Worm (Caenorhabditis elegans) whole organism, L4 larva: ENCODE results near the gene sec-6.

Experiments used
- F49E8.2 ChIP-seq: sonication (generic microtip); optimal IDR thresholded peaks from 2 replicates; lab custom pipeline; 2016; ENCODE audit warnings: missing compliant biosample characterization, mild to moderate bottlenecking, missing genetic modification characterization, borderline replicate concordance
- Y48G9A.11 ChIP-seq: fragments of 200-800 bp; sonication (Bioruptor generic); IDR thresholded peaks from 2 replicates; pipeline ENCODE4 v1.3.6; 2022; ENCODE audit warnings: missing genetic modification reagents, missing genetic modification characterization, missing compliant biosample characterization
- aha-1 ChIP-seq: fragments of 150-350 bp; peaks from one replicate; lab custom pipeline; 2014; ENCODE audit warnings: missing biosample characterization, missing genetic modification characterization
- ceh-28 ChIP-seq: fragments of 150-350 bp; optimal IDR thresholded peaks from 2 replicates; lab custom pipeline; 2014; ENCODE audit warnings: missing biosample characterization, missing genetic modification reagents, missing genetic modification characterization
- daf-8 ChIP-seq: fragments of 200-800 bp; sonication (Bioruptor generic); IDR thresholded peaks from 2 replicates; pipeline ENCODE4 v1.3.6; 2022; ENCODE audit warnings: missing genetic modification characterization, missing compliant biosample characterization
- dpl-1 ChIP-seq: fragments of 150-350 bp; optimal IDR thresholded peaks from 2 replicates; lab custom pipeline; 2014; ENCODE audit warnings: missing biosample characterization, missing genetic modification reagents, missing genetic modification characterization
- hlh-11 ChIP-seq: fragments of 200-800 bp; sonication (Bioruptor generic); optimal IDR thresholded peaks from 2 replicates; lab custom pipeline; 2018; ENCODE audit warnings: mild to moderate bottlenecking, missing genetic modification characterization, missing compliant biosample characterization
- lin-38 ChIP-seq: fragments of 200-800 bp; sonication (Bioruptor generic); IDR thresholded peaks from 2 replicates; pipeline ENCODE4 v1.3.6; 2022; ENCODE audit warnings: missing genetic modification reagents, missing genetic modification characterization, missing compliant biosample characterization
- lsy-2 ChIP-seq, 2 experiments: fragments of 150-350 bp in 1 of 2; sonication (generic microtip) in 1 of 2; optimal IDR thresholded peaks; 2 replicates each; lab custom pipeline; 2014 to 2017; ENCODE audit warnings: missing biosample characterization in 2 of 2, missing genetic modification characterization in 2 of 2
- mxl-3 ChIP-seq: fragments of 200-800 bp; sonication (Bioruptor generic); optimal IDR thresholded peaks from 2 replicates; lab custom pipeline; 2018; ENCODE audit warnings: mild to moderate bottlenecking, missing genetic modification characterization, missing compliant biosample characterization
- skn-1 ChIP-seq: fragments of 150-350 bp; optimal IDR thresholded peaks from 2 replicates; lab custom pipeline; 2014; ENCODE audit warnings: missing biosample characterization, missing genetic modification characterization
- unc-130 ChIP-seq: sonication (generic microtip); optimal IDR thresholded peaks from 2 replicates; lab custom pipeline; 2016; ENCODE audit warnings: missing genetic modification reagents, missing genetic modification characterization, missing compliant biosample characterization
- unc-62 ChIP-seq, 3 experiments: fragments of 150-350 bp in 1 of 3; sonication (generic microtip); optimal IDR thresholded peaks in 2 of 3; peaks in 1 of 3; 1 replicate in 1 of 3; 2 replicates in 2 of 3; lab custom pipeline; 2014 to 2017; ENCODE audit warnings: missing biosample characterization in 3 of 3, missing genetic modification characterization in 3 of 3, missing genetic modification reagents in 3 of 3, missing genotype in 1 of 3
- zag-1 ChIP-seq: fragments of 150-350 bp; optimal IDR thresholded peaks from 2 replicates; lab custom pipeline; 2014; ENCODE audit warnings: missing biosample characterization, missing genetic modification characterization

sec-6 gene

DNA sequence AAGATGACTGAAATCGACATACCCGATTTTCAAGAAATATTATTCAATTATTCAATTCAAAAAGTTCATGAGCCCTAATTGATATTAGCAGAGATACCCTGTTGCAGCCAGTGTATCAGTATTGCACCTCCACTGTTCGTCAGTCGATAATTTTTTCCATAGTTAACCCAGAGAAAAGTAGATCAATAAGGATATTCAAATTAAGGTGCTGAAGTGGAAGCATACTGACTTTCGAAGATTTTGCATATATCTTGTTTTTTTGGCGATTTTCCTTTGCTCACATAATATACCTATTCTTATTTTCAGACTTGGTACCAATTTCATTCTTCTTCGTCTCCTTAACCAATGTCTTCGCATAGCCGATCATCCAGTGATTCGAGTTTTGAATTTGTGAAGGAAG, 59.6 kb downstream of the sec-6 start, which contains the start of gene EEED8.15:
EEED8.15 (plus strand) TSS at position 301 of the 400 bp plus-strand sequence.
- TF ChIP-seq unc-62 (GFP tag; optimal IDR thresholded peaks at IDR 0.05 in 1 of 2; lab: Kevin White, UChicago) (peak in 1 of 2 experiments; percentile 57), unc-62 (tag; optimal IDR thresholded peaks at IDR 0.05; lab: Kevin White, UChicago) (no peak), ceh-28 (tag; lab: Kevin White, UChicago) (no peak), lsy-2 (tag; optimal IDR thresholded peaks at IDR 0.05; lab: Kevin White, UChicago) (no peak), zag-1 (no peak), skn-1 (tag; lab: Kevin White, UChicago) (no peak)

DNA sequence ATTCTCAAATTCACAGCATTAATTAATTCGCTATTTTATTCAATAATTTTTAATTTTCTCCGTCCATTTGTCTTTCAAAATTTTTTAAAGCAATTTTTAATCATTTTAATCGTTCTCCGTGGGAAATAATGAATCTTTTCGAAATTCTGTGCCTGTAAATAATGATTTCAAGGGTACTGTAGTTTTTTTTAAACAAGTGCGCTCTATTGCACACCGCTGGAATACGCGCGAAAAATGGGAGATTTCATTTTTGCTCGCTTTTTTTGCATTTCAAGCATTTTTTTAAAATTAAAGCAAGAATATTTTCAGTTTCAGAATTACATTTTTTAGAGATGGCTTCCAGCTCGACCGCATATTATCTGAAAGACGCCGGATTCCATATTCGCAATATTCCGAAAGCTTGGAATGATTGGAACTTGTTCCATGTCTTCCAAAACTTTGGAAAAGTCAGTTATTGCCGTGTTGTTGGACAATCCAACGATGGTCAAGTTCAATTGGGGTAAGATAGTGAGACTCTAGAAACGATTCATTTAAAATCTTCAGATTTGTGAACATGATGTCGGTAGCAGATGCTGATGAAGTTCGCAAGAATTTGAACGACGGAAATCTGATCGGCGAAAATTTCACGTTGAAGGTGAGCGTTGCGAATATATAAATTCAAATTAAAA, 61.7 kb downstream of the sec-6 start, which contains the start of gene tofu-6:
tofu-6 (plus strand) TSS at position 302 of the 668 bp plus-strand sequence.
- TF ChIP-seq Y48G9A.11 (GFP tag; lab: Robert Waterston, UW) = 0 out of 2 replicates have a peak, but pooled peaks have one; percentile 56
- TF ChIP-seq dpl-1 (GFP tag; lab: Kevin White, UChicago) = peak; percentile 45
- TF ChIP-seq daf-8 (GFP tag; lab: Robert Waterston, UW) = no peak
- TF ChIP-seq mxl-3 (GFP tag; lab: Kevin White, UChicago) = no peak
- TF ChIP-seq aha-1 (tag; lab: Kevin White, UChicago) = peak; percentile 59
- TF ChIP-seq lsy-2 (tag; optimal IDR thresholded peaks at IDR 0.05; lab: Kevin White, UChicago) = peak in 1 of 2 experiments; percentile 92
- peak; percentile 53 for TF ChIP-seq unc-130
- peak; percentile 94 for TF ChIP-seq lin-38 (GFP tag; lab: Robert Waterston, UW)
- TF ChIP-seq F49E8.2 (tag; lab: Kevin White, UChicago) = peak; percentile 41
- TF ChIP-seq hlh-11 = no peak
